Fruit fly (Drosophila melanogaster) whole organism, embryonic: ENCODE results near the gene Rh4.

Experiments used
- ATbp ChIP-seq: fragments of 200-800 bp; sonication (Bioruptor generic); optimal IDR thresholded peaks from 2 replicates; lab custom pipeline; 2017; ENCODE audit warnings: missing biosample characterization, mild to moderate bottlenecking, missing genetic modification characterization, missing genetic modification reagents
- Atf-2 ChIP-seq: fragments of 200-800 bp; sonication (Bioruptor generic); optimal IDR thresholded peaks from 2 replicates; lab custom pipeline; 2016; ENCODE audit warnings: missing biosample characterization, missing genetic modification characterization
- B-H2 ChIP-seq: fragments of 200-800 bp; sonication (Bioruptor generic); optimal IDR thresholded peaks from 2 replicates; lab custom pipeline; 2018; ENCODE audit warnings: missing biosample characterization, mild to moderate bottlenecking, missing genetic modification characterization
- CG10147 ChIP-seq: fragments of 200-800 bp; sonication (Bioruptor generic); optimal IDR thresholded peaks from 2 replicates; lab custom pipeline; 2019; ENCODE audit warnings: missing biosample characterization, mild to moderate bottlenecking, missing genetic modification characterization, moderate library complexity
- CG10366 ChIP-seq: fragments of 200-800 bp; sonication (Bioruptor generic); IDR thresholded peaks from 2 replicates; pipeline ENCODE4 v1.3.6; 2022; ENCODE audit warnings: missing biosample characterization, missing genetic modification characterization
- CG11398 ChIP-seq: fragments of 200-800 bp; sonication (Bioruptor generic); optimal IDR thresholded peaks from 2 replicates; lab custom pipeline; 2016; ENCODE audit warnings: missing biosample characterization, missing genetic modification characterization
- CG11560 ChIP-seq: fragments of 200-800 bp; sonication (Bioruptor generic); IDR thresholded peaks from 3 replicates; pipeline ENCODE4 v1.3.6; 2022; ENCODE audit warnings: missing biosample characterization, missing genetic modification characterization
- CG11723 ChIP-seq: fragments of 200-800 bp; sonication (Bioruptor generic); optimal IDR thresholded peaks from 2 replicates; lab custom pipeline; 2017; ENCODE audit warnings: missing biosample characterization, mild to moderate bottlenecking, missing genetic modification characterization
- CG15269 ChIP-seq: fragments of 200-800 bp; sonication (Bioruptor generic); optimal IDR thresholded peaks from 2 replicates; lab custom pipeline; 2018; ENCODE audit warnings: missing biosample characterization, mild to moderate bottlenecking, missing genetic modification characterization, moderate library complexity
- CG15514 ChIP-seq: fragments of 200-800 bp; sonication (Bioruptor generic); optimal IDR thresholded peaks from 3 replicates; lab custom pipeline; 2017; ENCODE audit warnings: missing biosample characterization, missing genetic modification characterization, mild to moderate bottlenecking, moderate library complexity, missing genetic modification reagents
- CG18619 ChIP-seq: fragments of 200-800 bp; sonication (Bioruptor generic); optimal IDR thresholded peaks from 3 replicates; lab custom pipeline; 2017; ENCODE audit warnings: missing biosample characterization, mild to moderate bottlenecking, missing genetic modification characterization
- CG2120 ChIP-seq: fragments of 200-800 bp; sonication (Bioruptor generic); optimal IDR thresholded peaks from 3 replicates; lab custom pipeline; 2016; ENCODE audit warnings: missing biosample characterization, missing genetic modification characterization
- CG30403 ChIP-seq: fragments of 200-800 bp; sonication (Bioruptor generic); optimal IDR thresholded peaks from 3 replicates; lab custom pipeline; 2016; ENCODE audit warnings: missing biosample characterization, missing genetic modification characterization
- CG3065 ChIP-seq: fragments of 200-800 bp; sonication (Bioruptor generic); optimal IDR thresholded peaks from 2 replicates; lab custom pipeline; 2016; ENCODE audit warnings: missing biosample characterization, missing genetic modification characterization
- CG31441 ChIP-seq: fragments of 200-800 bp; sonication (Bioruptor generic); IDR thresholded peaks from 2 replicates; pipeline ENCODE4 v1.3.6; 2022; ENCODE audit warnings: missing biosample characterization, missing genetic modification characterization
- CG32532 ChIP-seq: fragments of 200-800 bp; sonication (Bioruptor generic); IDR thresholded peaks from 2 replicates; pipeline ENCODE4 v1.3.6; 2022; ENCODE audit warnings: missing biosample characterization, missing genetic modification characterization
- CG3847 ChIP-seq: fragments of 200-800 bp; sonication (Bioruptor generic); IDR thresholded peaks from 2 replicates; pipeline ENCODE4 v1.3.6; 2022; ENCODE audit warnings: missing biosample characterization, missing genetic modification characterization
- CG42726 ChIP-seq: fragments of 200-800 bp; sonication (Bioruptor generic); IDR thresholded peaks from 2 replicates; pipeline ENCODE4 v1.3.6; 2022; ENCODE audit warnings: missing biosample characterization, missing genetic modification characterization; ENCODE audit not compliant: partially characterized antibody
- CG4404 ChIP-seq: fragments of 200-800 bp; sonication (Bioruptor generic); IDR thresholded peaks from 2 replicates; pipeline ENCODE4 v1.3.6; 2022; ENCODE audit warnings: missing biosample characterization, missing genetic modification characterization
- Dek ChIP-seq: fragments of 200-800 bp; sonication (Bioruptor generic); optimal IDR thresholded peaks from 3 replicates; lab custom pipeline; 2019; ENCODE audit warnings: missing biosample characterization, mild to moderate bottlenecking, missing genetic modification characterization, moderate library complexity
- Dip3 ChIP-seq: fragments of 200-800 bp; sonication (Bioruptor generic); optimal IDR thresholded peaks from 3 replicates; lab custom pipeline; 2016; ENCODE audit warnings: missing biosample characterization, missing genetic modification characterization
- E2f2 ChIP-seq: fragments of 200-800 bp; sonication (Bioruptor generic); IDR thresholded peaks from 2 replicates; pipeline ENCODE4 v1.3.6; 2022; ENCODE audit warnings: missing biosample characterization, missing genetic modification characterization
- Ets65A ChIP-seq: fragments of 200-800 bp; sonication (Bioruptor generic); peaks from one replicate; lab custom pipeline; 2016; ENCODE audit warnings: missing biosample characterization, missing genetic modification characterization
- Gug ChIP-seq: fragments of 200-800 bp; sonication (Bioruptor generic); IDR thresholded peaks from 4 replicates; pipeline ENCODE4 v1.3.6; 2022; ENCODE audit warnings: missing biosample characterization, missing genetic modification characterization
- Hmr ChIP-seq: fragments of 200-800 bp; sonication (Bioruptor generic); optimal IDR thresholded peaks from 3 replicates; lab custom pipeline; 2017; ENCODE audit warnings: mild to moderate bottlenecking, missing biosample characterization, missing genetic modification reagents, missing genetic modification characterization
- Med ChIP-seq: fragments of 200-800 bp; sonication (Bioruptor generic); peaks from one replicate; lab custom pipeline; 2016; ENCODE audit warnings: missing biosample characterization, missing genetic modification characterization, mild to moderate bottlenecking, inconsistent platforms, moderate library complexity
- Nf-YB ChIP-seq: fragments of 200-800 bp; sonication (Bioruptor generic); optimal IDR thresholded peaks from 3 replicates; lab custom pipeline; 2019; ENCODE audit warnings: missing biosample characterization, mild to moderate bottlenecking, missing genetic modification characterization, moderate library complexity
- Stat92E ChIP-seq, 3 experiments: fragments of >200 bp in 2 of 3; fragments of 200-800 bp in 1 of 3; sonication (Bioruptor generic) in 1 of 3; optimal IDR thresholded peaks; 2 replicates each; lab custom pipeline; 2017 to 2019; ENCODE audit warnings: missing biosample characterization in 3 of 3, missing genetic modification characterization in 3 of 3, mild to moderate bottlenecking in 1 of 3, moderate library complexity in 1 of 3
- Taf1 ChIP-seq: fragments of 200-800 bp; sonication (Bioruptor generic); IDR thresholded peaks from 2 replicates; pipeline ENCODE4 v1.3.6; 2022; ENCODE audit warnings: missing biosample characterization, missing genetic modification characterization
- Vsx1 ChIP-seq: fragments of 200-800 bp; sonication (Bioruptor generic); optimal IDR thresholded peaks from 2 replicates; lab custom pipeline; 2017; ENCODE audit warnings: missing biosample characterization, mild to moderate bottlenecking, missing genetic modification characterization, missing genetic modification reagents
- al ChIP-seq: fragments of 200-800 bp; sonication (Bioruptor generic); IDR thresholded peaks from 2 replicates; pipeline ENCODE4 v1.3.6; 2022; ENCODE audit warnings: missing biosample characterization, missing genetic modification characterization
- ato ChIP-seq: fragments of 200-800 bp; sonication (Bioruptor generic); IDR thresholded peaks from 2 replicates; pipeline ENCODE4 v1.3.6; 2022; ENCODE audit warnings: missing biosample characterization, missing genetic modification characterization; ENCODE audit not compliant: partially characterized antibody
- cas ChIP-seq: fragments of 200-800 bp; sonication (Bioruptor generic); IDR thresholded peaks from 2 replicates; pipeline ENCODE4 v1.3.6; 2022; ENCODE audit warnings: missing biosample characterization, missing genetic modification characterization
- cato ChIP-seq: fragments of 200-800 bp; sonication (Bioruptor generic); optimal IDR thresholded peaks from 2 replicates; lab custom pipeline; 2016; ENCODE audit warnings: missing biosample characterization, missing genetic modification characterization, borderline replicate concordance
- dysf ChIP-seq: fragments of 200-800 bp; sonication (Bioruptor generic); IDR thresholded peaks from 3 replicates; pipeline ENCODE4 v1.3.6; 2022; ENCODE audit warnings: missing biosample characterization, missing genetic modification characterization
- ind ChIP-seq: fragments of 200-800 bp; sonication (Bioruptor generic); optimal IDR thresholded peaks from 3 replicates; lab custom pipeline; 2016; ENCODE audit warnings: missing biosample characterization, missing genetic modification characterization
- ken ChIP-seq: fragments of 200-800 bp; sonication (Bioruptor generic); IDR thresholded peaks from 3 replicates; pipeline ENCODE4 v1.3.6; 2022; ENCODE audit warnings: missing biosample characterization, missing genetic modification characterization
- lab ChIP-seq: fragments of 200-800 bp; sonication (Bioruptor generic); optimal IDR thresholded peaks from 3 replicates; lab custom pipeline; 2017; ENCODE audit warnings: missing biosample characterization, missing genetic modification characterization, mild to moderate bottlenecking, moderate library complexity, missing genetic modification reagents
- psq ChIP-seq: fragments of 200-800 bp; sonication (Bioruptor generic); optimal IDR thresholded peaks from 2 replicates; lab custom pipeline; 2017; ENCODE audit warnings: missing biosample characterization, missing genetic modification characterization
- ranshi ChIP-seq: fragments of 200-800 bp; sonication (Bioruptor generic); IDR thresholded peaks from 2 replicates; pipeline ENCODE4 v1.3.6; 2022; ENCODE audit warnings: missing biosample characterization, missing genetic modification characterization
- row ChIP-seq: fragments of 200-800 bp; sonication (Bioruptor generic); IDR thresholded peaks from 3 replicates; pipeline ENCODE4 v1.3.6; 2022; ENCODE audit warnings: missing biosample characterization, missing genetic modification characterization
- sens ChIP-seq: fragments of 200-800 bp; sonication (Bioruptor generic); peaks from one replicate; lab custom pipeline; 2016; ENCODE audit warnings: missing biosample characterization, missing genetic modification characterization
- slbo ChIP-seq: fragments of 200-800 bp; sonication (Bioruptor generic); IDR thresholded peaks from 2 replicates; pipeline ENCODE4 v1.3.6; 2022; ENCODE audit warnings: missing biosample characterization, missing genetic modification characterization
- sob ChIP-seq: fragments of 200-800 bp; sonication (Bioruptor generic); IDR thresholded peaks from 2 replicates; pipeline ENCODE4 v1.3.6; 2022; ENCODE audit warnings: missing biosample characterization, missing genetic modification characterization
- tio ChIP-seq: fragments of 200-800 bp; sonication (Bioruptor generic); optimal IDR thresholded peaks from 2 replicates; lab custom pipeline; 2017; ENCODE audit warnings: missing biosample characterization, missing genetic modification characterization, inconsistent platforms
- wor ChIP-seq: fragments of 200-800 bp; sonication (Bioruptor generic); IDR thresholded peaks from 2 replicates; pipeline ENCODE4 v1.3.6; 2022; ENCODE audit warnings: missing biosample characterization, missing genetic modification characterization

Gene Rh4

dm6 chr3L:16885042-16885441, 22.7 kb upstream of the Rh4 start (continued):
- TF ChIP-seq CG11398 (GFP tag; lab: Kevin White, UChicago) (no peak), CG11723 (no peak), CG18619 (GFP tag; lab: Kevin White, UChicago) (no peak), CG3065 (GFP tag; lab: Kevin White, UChicago) (no peak), lab (peak; percentile 70), CG2120 (peak; percentile 72), Dek (tag; lab: Kevin White, UChicago) (peak; percentile 18), CG11560 (0 out of 3 replicates have a peak, but pooled peaks have one; percentile 19), Dip3 (GFP tag; lab: Kevin White, UChicago) (no peak), E2f2 (GFP tag; lab: Robert Waterston, UW) (0 out of 2 replicates have a peak, but pooled peaks have one; percentile 26), psq (no peak), wor (GFP tag; lab: Robert Waterston, UW) (no peak), Med (GFP tag; lab: Kevin White, UChicago) (peak; percentile 63), Hmr (GFP tag; lab: Kevin White, UChicago) (peak; percentile 39), slbo (GFP tag; lab: Robert Waterston, UW) (peak; percentile 73), CG15514 (GFP tag; lab: Kevin White, UChicago) (peak; percentile 40), sob (GFP tag; lab: Robert Waterston, UW) (peak; percentile 45; the same call in 1 of the 2 replicates), Nf-YB (no peak), al (peak; percentile 65; the same call in 1 of the 2 replicates), CG42726 (no peak), CG10147 (GFP tag; lab: Kevin White, UChicago) (peak; percentile 22), ato (no peak), CG32532 (peak; percentile 83), tio (no peak), ATbp (GFP tag; lab: Kevin White, UChicago) (no peak), Vsx1 (GFP tag; lab: Kevin White, UChicago) (no peak), ken (GFP tag; lab: Robert Waterston, UW) (no peak), cas (GFP tag; lab: Robert Waterston, UW) (peak; percentile 51; the same call in 1 of the 2 replicates), CG15269 (tag; lab: Kevin White, UChicago) (peak; percentile 49), CG4404 (GFP tag; lab: Robert Waterston, UW) (no peak), sens (peak; percentile 15), cato (GFP tag; lab: Kevin White, UChicago) (no peak), Atf-2 (GFP tag; lab: Kevin White, UChicago) (no peak), B-H2 (GFP tag; lab: Kevin White, UChicago) (no peak), dysf (GFP tag; lab: Robert Waterston, UW) (peak; percentile 52; the same call in 2 of the 3 replicates), CG31441 (GFP tag; lab: Robert Waterston, UW) (no peak), CG10366 (peak; percentile 46), Stat92E (GFP tag; optimal IDR thresholded peaks at IDR 0.05; lab: Kevin White, UChicago) (no peak), row (GFP tag; lab: Robert Waterston, UW) (peak; percentile 68), CG3847 (peak; percentile 37; the same call in 1 of the 2 replicates), ind (GFP tag; lab: Kevin White, UChicago) (peak; percentile 14), ranshi (GFP tag; lab: Robert Waterston, UW) (0 out of 2 replicates have a peak, but pooled peaks have one; percentile 45), Gug (GFP tag; lab: Robert Waterston, UW) (no peak), Ets65A (no peak), CG30403 (GFP tag; lab: Kevin White, UChicago) (peak; percentile 25), Taf1 (GFP tag; lab: Robert Waterston, UW) (0 out of 2 replicates have a peak, but pooled peaks have one; percentile 9)
- TF ChIP-seq, all 482 proteins: peak for 93
